Worm (Caenorhabditis elegans) whole organism, L4 larva: ENCODE measurements around the gene F46G11.6.

Experiments
- duxl-1 ChIP-seq: sonication (generic microtip); optimal IDR thresholded peaks from 2 replicates; lab custom pipeline; 2016; ENCODE audit warnings: mild to moderate bottlenecking, missing genetic modification characterization, moderate library complexity, missing compliant biosample characterization; ENCODE audit not compliant: poor library complexity
- lir-3 ChIP-seq: sonication (generic microtip); optimal IDR thresholded peaks from 2 replicates; lab custom pipeline; 2016; ENCODE audit warnings: mild to moderate bottlenecking, missing genetic modification characterization, missing compliant biosample characterization
- lsy-2 ChIP-seq, 2 experiments: fragments of 150-350 bp in 1 of 2; sonication (generic microtip) in 1 of 2; optimal IDR thresholded peaks; 2 replicates each; lab custom pipeline; 2014 to 2017; ENCODE audit warnings: missing biosample characterization in 2 of 2, missing genetic modification characterization in 2 of 2
- mxl-3 ChIP-seq: fragments of 200-800 bp; sonication (Bioruptor generic); optimal IDR thresholded peaks from 2 replicates; lab custom pipeline; 2018; ENCODE audit warnings: mild to moderate bottlenecking, missing genetic modification characterization, missing compliant biosample characterization
- pha-4 ChIP-seq, 2 experiments: fragments of 150-350 bp in 1 of 2; fragments of 200-800 bp in 1 of 2; sonication (Bioruptor generic) in 1 of 2; IDR thresholded peaks in 1 of 2; optimal IDR thresholded peaks in 1 of 2; 2 replicates each; pipeline versions ENCODE4 v1.3.6 to Lab custom; 2014 to 2022; ENCODE audit warnings: missing genetic modification characterization in 2 of 2, missing genetic modification reagents in 2 of 2, missing biosample characterization in 1 of 2, missing compliant biosample characterization in 1 of 2
- unc-62 ChIP-seq, 3 experiments: fragments of 150-350 bp in 1 of 3; sonication (generic microtip); optimal IDR thresholded peaks in 2 of 3; peaks in 1 of 3; 1 replicate in 1 of 3; 2 replicates in 2 of 3; lab custom pipeline; 2014 to 2017; ENCODE audit warnings: missing biosample characterization in 3 of 3, missing genetic modification characterization in 3 of 3, missing genetic modification reagents in 3 of 3, missing genotype in 1 of 3

DNA sequence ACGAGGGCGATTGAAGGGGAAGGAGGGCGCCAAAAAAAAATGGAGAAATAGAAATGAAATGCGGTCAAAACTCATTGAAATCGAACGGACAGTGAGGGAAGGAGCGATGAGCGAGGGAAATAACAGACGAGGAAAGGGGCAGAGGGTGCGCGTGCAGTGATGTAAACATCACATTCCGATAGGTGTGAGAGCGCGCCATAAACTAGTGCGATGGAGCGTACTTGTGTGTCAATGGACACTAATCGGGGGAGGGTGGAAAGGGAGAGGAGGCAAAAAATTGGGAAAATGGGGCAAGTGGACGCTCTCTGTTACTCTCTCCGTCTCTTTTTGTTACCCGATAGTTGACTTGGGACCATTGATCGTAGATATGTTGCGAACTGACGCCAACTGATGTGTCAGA, 22.4 kb upstream of the F46G11.6 start:
- no peak for TF ChIP-seq mxl-3 (GFP tag; lab: Kevin White, UChicago)
- peak in 1 of 2 experiments; percentile 35 for TF ChIP-seq lsy-2 (tag; optimal IDR thresholded peaks at IDR 0.05; lab: Kevin White, UChicago)
- no peak for TF ChIP-seq duxl-1 (tag; lab: Kevin White, UChicago)
- TF ChIP-seq lir-3 (tag; lab: Kevin White, UChicago): no peak
- peak in 1 of 2 experiments; percentile 28 for TF ChIP-seq unc-62 (GFP tag; optimal IDR thresholded peaks at IDR 0.05 in 1 of 2; lab: Kevin White, UChicago)
- no peak for TF ChIP-seq unc-62 (tag; optimal IDR thresholded peaks at IDR 0.05; lab: Kevin White, UChicago)
- TF ChIP-seq pha-4 (GFP tag; IDR thresholded peaks at IDR 0.05; lab: Robert Waterston, UW): no peak
- peak; percentile 90 for TF ChIP-seq pha-4 (tag; optimal IDR thresholded peaks at IDR 0.05; lab: Kevin White, UChicago)
